Worm (Caenorhabditis elegans) whole organism, young adult: ENCODE data around the gene nac-2.
A peak's percentile ranks its signal among the peaks of the same experiment; 100 is the strongest.
"Not testable (repeated sequence)": the region's sequence is repeated elsewhere in the genome, so short reads cannot be mapped to it uniquely, and the experiment has no call there.

Source experiments
- F10E7.11 ChIP-seq: sonication (generic microtip); optimal IDR thresholded peaks from 2 replicates; lab custom pipeline; 2017; ENCODE audit warnings: mild to moderate bottlenecking, missing genetic modification characterization, moderate library complexity, missing compliant biosample characterization
- K11D2.4 ChIP-seq: fragments of 200-800 bp; sonication (Bioruptor generic); IDR thresholded peaks from 2 replicates; pipeline ENCODE4 v1.3.6; 2022; ENCODE audit warnings: missing genetic modification reagents, missing genetic modification characterization, missing compliant biosample characterization
- Y79H2A.3 ChIP-seq: fragments of 200-800 bp; sonication (Bioruptor generic); conservative IDR thresholded peaks from 2 replicates; pipeline ENCODE4 v1.3.6; 2022; ENCODE audit warnings: missing genetic modification reagents, missing genetic modification characterization, missing compliant biosample characterization
- ZK185.1 ChIP-seq: sonication (generic microtip); optimal IDR thresholded peaks from 2 replicates; lab custom pipeline; 2016; ENCODE audit warnings: mild to moderate bottlenecking, missing genetic modification characterization, missing compliant biosample characterization; ENCODE audit not compliant: poor library complexity, severe bottlenecking
- atf-7 ChIP-seq: sonication (generic microtip); optimal IDR thresholded peaks from 2 replicates; lab custom pipeline; 2017; ENCODE audit warnings: mild to moderate bottlenecking, missing genetic modification characterization, missing compliant biosample characterization
- athp-1 ChIP-seq: sonication (generic microtip); optimal IDR thresholded peaks from 2 replicates; lab custom pipeline; 2017; ENCODE audit warnings: mild to moderate bottlenecking, missing genetic modification characterization, missing compliant biosample characterization
- attf-5 ChIP-seq: fragments of 200-800 bp; sonication (Bioruptor generic); optimal IDR thresholded peaks from 2 replicates; lab custom pipeline; 2018; ENCODE audit warnings: mild to moderate bottlenecking, missing genetic modification characterization, missing compliant biosample characterization
- ceh-91 ChIP-seq: fragments of 200-800 bp; sonication (Bioruptor generic); IDR thresholded peaks from 2 replicates; pipeline ENCODE4 v1.3.6; 2022; ENCODE audit warnings: missing genetic modification reagents, missing genetic modification characterization, missing compliant biosample characterization
- dpl-1 ChIP-seq: fragments of 150-350 bp; optimal IDR thresholded peaks from 2 replicates; lab custom pipeline; 2014; ENCODE audit warnings: missing biosample characterization, missing genetic modification reagents, missing genetic modification characterization
- egl-44 ChIP-seq: fragments of 200-800 bp; sonication (Bioruptor generic); IDR thresholded peaks from 2 replicates; pipeline ENCODE4 v1.3.6; 2022; ENCODE audit warnings: missing genetic modification reagents, missing genetic modification characterization, missing compliant biosample characterization
- ekl-4 ChIP-seq: fragments of 200-800 bp; sonication (Bioruptor generic); IDR thresholded peaks from 2 replicates; pipeline ENCODE4 v1.3.6; 2022; ENCODE audit warnings: missing genetic modification reagents, missing genetic modification characterization, missing compliant biosample characterization
- ets-4 ChIP-seq: fragments of 200-800 bp; sonication (Bioruptor generic); optimal IDR thresholded peaks from 2 replicates; lab custom pipeline; 2018; ENCODE audit warnings: mild to moderate bottlenecking, missing genetic modification characterization, missing compliant biosample characterization
- hmg-1.2 ChIP-seq: fragments of 200-800 bp; sonication (Bioruptor generic); IDR thresholded peaks from 2 replicates; pipeline ENCODE4 v1.3.6; 2022; ENCODE audit warnings: missing genetic modification reagents, missing genetic modification characterization, missing compliant biosample characterization
- hrde-1 ChIP-seq: sonication (generic microtip); optimal IDR thresholded peaks from 2 replicates; lab custom pipeline; 2016; ENCODE audit warnings: missing genetic modification characterization, mild to moderate bottlenecking, missing compliant biosample characterization, moderate library complexity, missing genotype, missing genetic modification reagents, borderline replicate concordance
- snpc-1.1 ChIP-seq: sonication (generic microtip); optimal IDR thresholded peaks from 2 replicates; lab custom pipeline; 2017; ENCODE audit warnings: missing genetic modification characterization, mild to moderate bottlenecking, missing compliant biosample characterization, antibody characterized with exemption, moderate library complexity, missing genotype, missing genetic modification reagents; ENCODE audit not compliant: insufficient read depth
- snpc-1.3 ChIP-seq: sonication (generic microtip); optimal IDR thresholded peaks from 2 replicates; lab custom pipeline; 2017; ENCODE audit warnings: missing genetic modification characterization, mild to moderate bottlenecking, missing compliant biosample characterization, antibody characterized with exemption, moderate library complexity, missing genotype, missing genetic modification reagents; ENCODE audit not compliant: insufficient read depth
- snpc-3.4 ChIP-seq: sonication (generic microtip); optimal IDR thresholded peaks from 2 replicates; lab custom pipeline; 2017; ENCODE audit warnings: missing genetic modification characterization, mild to moderate bottlenecking, missing compliant biosample characterization, antibody characterized with exemption, moderate library complexity, missing genotype, missing genetic modification reagents
- tbp1 ChIP-seq: fragments of 200-800 bp; sonication (Bioruptor generic); optimal IDR thresholded peaks from 2 replicates; lab custom pipeline; 2018; ENCODE audit warnings: mild to moderate bottlenecking, missing genetic modification characterization, missing compliant biosample characterization
- xnd-1 ChIP-seq: sonication (generic microtip); optimal IDR thresholded peaks from 2 replicates; lab custom pipeline; 2016; ENCODE audit warnings: missing genotype, missing genetic modification reagents, missing genetic modification characterization, missing compliant biosample characterization
- zfh-2 ChIP-seq: fragments of 200-800 bp; sonication (Bioruptor generic); conservative IDR thresholded peaks from 2 replicates; pipeline ENCODE4 v1.3.6; 2022; ENCODE audit warnings: missing genetic modification reagents, missing genetic modification characterization, missing compliant biosample characterization
- ztf-26 ChIP-seq: sonication (generic microtip); optimal IDR thresholded peaks from 2 replicates; lab custom pipeline; 2017; ENCODE audit warnings: missing genetic modification characterization, missing compliant biosample characterization

Gene nac-2

DNA sequence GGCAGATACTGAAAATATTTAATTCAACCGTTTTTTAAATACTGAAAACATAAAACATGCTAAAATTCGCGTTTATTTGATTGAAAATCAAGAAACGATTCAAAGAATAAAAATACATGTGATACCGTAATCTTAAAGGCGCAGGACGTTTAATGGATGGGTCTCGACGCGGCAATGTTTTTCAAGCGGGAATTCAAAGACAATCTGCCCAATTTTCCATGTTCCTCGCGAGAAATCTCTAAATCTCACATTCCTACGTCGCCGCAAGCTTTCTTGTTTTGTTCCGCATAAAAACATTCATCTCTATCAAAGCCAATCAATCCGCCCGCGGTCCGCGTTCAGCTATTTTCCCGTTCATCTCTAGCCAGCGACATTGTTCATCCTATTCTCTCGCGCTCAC, 41.6 kb downstream of the nac-2 start (continued):
- TF ChIP-seq snpc-1.1 (tag; lab: Kevin White, UChicago) (no peak), dpl-1 (GFP tag; lab: Kevin White, UChicago) (peak; percentile 75), attf-5 (GFP tag; lab: Kevin White, UChicago) (no peak)

DNA sequence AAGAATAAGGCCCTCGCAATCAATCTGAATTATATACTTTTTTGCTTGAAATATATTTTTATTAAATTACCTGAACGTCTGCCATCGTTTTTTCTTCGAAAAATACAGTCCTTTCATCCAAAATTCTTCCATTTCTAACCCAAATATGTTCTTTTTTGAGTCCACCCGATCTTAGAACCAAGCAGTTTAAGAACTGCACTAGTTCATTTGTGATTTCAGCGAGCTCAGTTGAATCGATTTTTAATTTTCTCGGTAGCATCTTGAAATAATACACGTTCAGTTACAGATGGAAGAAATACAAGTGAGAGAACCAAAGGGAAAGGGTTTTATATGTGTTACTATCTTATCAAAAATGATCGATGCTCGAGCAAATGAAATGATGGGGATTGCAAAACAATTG, 43.6 kb downstream of the nac-2 start, which contains the start of gene F59B2.3:
Gene F59B2.3, minus strand, starts transcription at position 259 of the 400 bp plus-strand sequence.
- TF ChIP-seq egl-44 (GFP tag; lab: Robert Waterston, UW) (no peak), tbp1 (peak; percentile 3), hrde-1 (peak; percentile 3), ztf-26 (tag; lab: Kevin White, UChicago) (no peak), athp-1 (tag; lab: Kevin White, UChicago) (peak; percentile 11), ZK185.1 (tag; lab: Kevin White, UChicago) (no peak), zfh-2 (GFP tag; lab: Robert Waterston, UW) (no peak), ekl-4 (GFP tag; lab: Robert Waterston, UW) (no peak), atf-7 (peak; percentile 9), snpc-3.4 (tag; lab: Kevin White, UChicago) (peak; percentile 26)

- peak; percentile 19; the same call in 1 of the 2 replicates for TF ChIP-seq hmg-1.2
- no peak for TF ChIP-seq xnd-1 (tag; lab: Kevin White, UChicago)
These were observed 44.2 kb downstream of the nac-2 start for ce11 chrIII:8998884-8999283.

DNA sequence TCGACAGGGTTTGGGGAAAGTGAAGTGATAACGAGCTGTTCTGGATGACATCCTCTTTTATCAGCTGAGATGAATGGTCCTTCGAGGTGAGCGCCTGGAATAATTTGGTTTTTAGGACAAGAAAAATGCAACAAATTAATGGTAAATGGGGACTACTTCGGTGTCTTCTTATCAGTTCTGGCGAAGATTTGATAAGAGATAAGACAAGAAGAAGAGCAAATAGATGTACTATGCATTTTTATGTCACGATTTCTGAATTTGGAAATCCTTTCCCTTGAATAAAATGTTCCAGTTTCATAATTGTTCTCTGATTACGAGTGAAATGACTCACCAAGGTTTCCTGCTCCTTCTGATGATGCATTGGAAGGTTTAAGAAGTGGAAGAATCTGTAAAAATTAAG, 45.3 kb downstream of the nac-2 start:
- TF ChIP-seq K11D2.4 (GFP tag; lab: Robert Waterston, UW): no peak
- TF ChIP-seq ceh-91 (GFP tag; lab: Robert Waterston, UW): no peak
- no peak for TF ChIP-seq snpc-1.3

ce11 chrIII:8996686-8997085, 46.4 kb downstream of the nac-2 start, which contains the start of gene skat-1:
Gene skat-1, minus strand, starts transcription at chrIII:8996786.
- no peak for TF ChIP-seq F10E7.11 (tag; lab: Kevin White, UChicago)

DNA sequence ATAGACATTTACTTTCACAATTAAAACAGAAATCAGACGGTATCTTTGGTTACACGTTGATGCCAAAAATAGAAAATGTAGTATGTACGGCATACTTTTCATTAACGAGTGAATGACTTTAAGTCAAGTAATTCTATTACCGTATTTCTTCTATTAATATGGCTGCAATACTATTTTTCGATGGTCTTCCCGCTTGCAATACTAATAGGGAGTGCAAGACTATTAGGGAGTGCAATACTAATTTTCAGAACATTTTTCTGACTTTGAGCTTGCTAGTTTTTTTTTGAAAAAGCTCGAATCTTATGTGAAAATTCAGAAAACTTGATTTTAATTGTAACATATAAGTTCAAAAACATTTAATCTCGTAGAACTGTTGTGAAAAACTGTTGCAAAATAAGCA, 53.3 kb downstream of the nac-2 start, which contains the start of gene R08D7.7:
Gene R08D7.7, plus strand, starts transcription at position 301 of the 400 bp plus-strand sequence.
- not testable (repeated sequence) for TF ChIP-seq dpl-1 (GFP tag; lab: Kevin White, UChicago); Y79H2A.3 (GFP tag; lab: Robert Waterston, UW); ets-4 (GFP tag; lab: Kevin White, UChicago)
